Fruit fly (Drosophila melanogaster): ENCODE measurements around the gene CG15478.

The CG15478 gene

DNA sequence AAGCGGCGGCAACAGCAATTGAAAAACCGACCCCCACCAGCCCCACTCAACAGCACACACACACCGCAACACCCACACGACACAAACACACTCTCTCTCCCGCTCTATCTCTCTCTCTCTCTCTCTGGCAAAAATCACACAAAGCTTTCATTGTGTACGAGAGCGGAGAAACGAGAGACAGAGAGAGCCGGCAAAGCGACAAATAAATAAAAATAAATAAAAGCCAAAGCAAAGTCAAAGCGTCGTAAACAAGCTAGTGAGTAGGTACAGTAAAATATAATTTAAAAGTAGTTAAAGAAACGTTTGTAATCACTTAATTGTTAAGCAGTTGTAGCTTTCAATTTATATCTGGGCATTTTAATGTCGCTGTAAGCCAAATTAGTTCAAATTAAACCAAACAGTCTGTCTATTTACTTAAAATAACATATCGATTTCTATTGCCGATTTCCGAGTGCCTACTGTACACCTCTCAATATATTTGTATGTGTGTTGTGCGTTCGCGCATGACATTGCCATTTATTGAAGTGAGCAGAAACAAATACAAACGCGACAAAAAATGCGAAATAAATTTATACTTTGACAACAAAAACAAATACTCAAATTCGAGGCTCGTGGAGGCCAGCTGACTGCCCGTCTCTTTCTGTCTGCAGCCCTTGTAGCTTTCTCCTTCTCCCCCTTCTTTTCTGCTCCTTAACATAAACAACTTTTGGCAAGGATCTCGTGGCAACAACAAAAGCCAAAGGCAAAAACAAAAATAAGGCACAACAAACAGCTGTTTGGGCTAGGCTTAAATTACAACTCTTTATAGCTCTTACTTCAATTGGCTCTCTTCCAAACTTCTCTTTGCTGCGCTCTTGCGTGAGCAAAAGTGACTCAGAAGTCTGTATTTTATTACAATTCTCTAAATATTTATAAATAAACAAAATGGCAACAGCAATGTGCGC, 20.7 kb downstream of the CG15478 start (continued):
- TF ChIP-seq scrt (GFP tag; optimal IDR thresholded peaks at IDR 0.05): peak; percentile 92
- peak; percentile 74; the same call in 1 of the 2 replicates for TF ChIP-seq ham (GFP tag; IDR thresholded peaks at IDR 0.05)
- TF ChIP-seq CG6791 (GFP tag; IDR thresholded peaks at IDR 0.05; ENCODE audit: partially characterized antibody): no peak
- peak; percentile 24 for TF ChIP-seq CG31388 (GFP tag; optimal IDR thresholded peaks at IDR 0.05)
- peak; percentile 86 for TF ChIP-seq Abd-B (GFP tag; optimal IDR thresholded peaks at IDR 0.05)
- TF ChIP-seq jigr1 (GFP tag; IDR thresholded peaks at IDR 0.05): no peak
- TF ChIP-seq dpn (GFP tag; optimal IDR thresholded peaks at IDR 0.05): peak; percentile 90 to 91
- TF ChIP-seq CG7372 (GFP tag; IDR thresholded peaks at IDR 0.05): peak; percentile 94
- peak; percentile 61; the same call in 2 of the 3 replicates for TF ChIP-seq CG11560 (tag; IDR thresholded peaks at IDR 0.05)
- TF ChIP-seq Chrac-16 (GFP tag; optimal IDR thresholded peaks at IDR 0.05): peak; percentile 86
- peak; percentile 90 for TF ChIP-seq CG15514 (GFP tag; optimal IDR thresholded peaks at IDR 0.05)
- TF ChIP-seq CG12219 (GFP tag; optimal IDR thresholded peaks at IDR 0.05): peak; percentile 88
- peak; percentile 75 for TF ChIP-seq fd96Cb (tag; optimal IDR thresholded peaks at IDR 0.05)
- peak; percentile 81 for TF ChIP-seq crc (GFP tag; optimal IDR thresholded peaks at IDR 0.05)
- TF ChIP-seq pita (GFP tag; optimal IDR thresholded peaks at IDR 0.05): no peak
- peak; percentile 63; the same call in 2 of the 3 replicates for TF ChIP-seq H15 (GFP tag; IDR thresholded peaks at IDR 0.05)
- TF ChIP-seq Side (GFP tag; optimal IDR thresholded peaks at IDR 0.05): peak; percentile 76
- peak in 1 of 3 experiments; percentile 3 for TF ChIP-seq Stat92E (GFP tag; optimal IDR thresholded peaks at IDR 0.05)
- no peak for TF ChIP-seq Gsc (GFP tag; IDR thresholded peaks at IDR 0.05)
- TF ChIP-seq Drgx (GFP tag; IDR thresholded peaks at IDR 0.05): peak; percentile 97
- TF ChIP-seq Ptx1 (GFP tag; IDR thresholded peaks at IDR 0.05): peak; percentile 92
- peak; percentile 72 for TF ChIP-seq NK7.1 (GFP tag; optimal IDR thresholded peaks at IDR 0.05)
- peak; percentile 89 for TF ChIP-seq Nf-YC (tag; optimal IDR thresholded peaks at IDR 0.05)
- peak; percentile 75 for TF ChIP-seq CG31365 (tag; optimal IDR thresholded peaks at IDR 0.05)
- peak; percentile 98 for TF ChIP-seq lab (GFP tag; optimal IDR thresholded peaks at IDR 0.05)
- TF ChIP-seq Trl (optimal IDR thresholded peaks at IDR 0.05): peak; percentile 90 to 98
- TF ChIP-seq Trl (GFP tag; optimal IDR thresholded peaks at IDR 0.05): peak; percentile 74
- peak; percentile 87 for TF ChIP-seq ranshi (GFP tag; IDR thresholded peaks at IDR 0.05)
- peak; percentile 88 for TF ChIP-seq Sox100B (GFP tag; optimal IDR thresholded peaks at IDR 0.05)
- peak; percentile 88 for TF ChIP-seq CG11085 (GFP tag; IDR thresholded peaks at IDR 0.05)
- TF ChIP-seq twi (tag; optimal IDR thresholded peaks at IDR 0.05): peak; percentile 70
- TF ChIP-seq cwo (GFP tag; optimal IDR thresholded peaks at IDR 0.05): peak; percentile 95
- TF ChIP-seq CG4360 (GFP tag; IDR thresholded peaks at IDR 0.05): 0 out of 2 replicates have a peak, but pooled peaks have one; percentile 44
- TF ChIP-seq CG12104 (GFP tag; optimal IDR thresholded peaks at IDR 0.05): peak; percentile 80
- TF ChIP-seq CG2889 (GFP tag; IDR thresholded peaks at IDR 0.05): peak; percentile 90
- peak; percentile 98 for TF ChIP-seq CG18599 (GFP tag; optimal IDR thresholded peaks at IDR 0.05)
- peak; percentile 95 for TF ChIP-seq Dbx (GFP tag; IDR thresholded peaks at IDR 0.05)
- TF ChIP-seq gcm (GFP tag; optimal IDR thresholded peaks at IDR 0.05): peak; percentile 75
- peak; percentile 78 for TF ChIP-seq sr (GFP tag; IDR thresholded peaks at IDR 0.05)
- TF ChIP-seq Ets65A (GFP tag): peak; percentile 95
- peak; percentile 46; the same call in 1 of the 2 replicates for TF ChIP-seq peb (GFP tag; IDR thresholded peaks at IDR 0.05)
- no peak for TF ChIP-seq CG16813 (GFP tag; IDR thresholded peaks at IDR 0.05; ENCODE audit: partially characterized antibody)
- peak; percentile 82 for TF ChIP-seq Poxn (GFP tag; IDR thresholded peaks at IDR 0.05)
- TF ChIP-seq tin (GFP tag; optimal IDR thresholded peaks at IDR 0.05): peak; percentile 83
- peak; percentile 93 for TF ChIP-seq CG6854 (GFP tag; optimal IDR thresholded peaks at IDR 0.05)
- TF ChIP-seq B-H2 (GFP tag; optimal IDR thresholded peaks at IDR 0.05): peak; percentile 98
- TF ChIP-seq fru (optimal IDR thresholded peaks at IDR 0.05): no peak
- peak; percentile 64 for TF ChIP-seq CG15601 (tag; optimal IDR thresholded peaks at IDR 0.05)

Data from whole organism, embryonic.